Worm (Caenorhabditis elegans): ENCODE data around the gene Y51H4A.1.

The Y51H4A.1 gene

ce11 chrIV:16492327-16492726 is 15.2 kb upstream of the Y51H4A.1 start (continued):
- TF ChIP-seq arid-1 (GFP tag; conservative IDR thresholded peaks at IDR 0.05) (peak; percentile 63), vab-7 (GFP tag; IDR thresholded peaks at IDR 0.05) (no peak; the same call in 1 of the 2 replicates), hlh-11 (tag; optimal IDR thresholded peaks at IDR 0.05) (peak; percentile 95), pqm-1 (tag; optimal IDR thresholded peaks at IDR 0.05) (no peak), lin-1 (GFP tag; IDR thresholded peaks at IDR 0.05) (0 out of 2 replicates have a peak, but pooled peaks have one; percentile 20), D1046.2 (GFP tag; IDR thresholded peaks at IDR 0.05) (no peak), Y48G9A.11 (GFP tag; IDR thresholded peaks at IDR 0.05) (no peak), unc-39 (tag; optimal IDR thresholded peaks at IDR 0.05) (no peak), Y105C5A.15 (GFP tag; IDR thresholded peaks at IDR 0.05) (no peak), nhr-6 (tag; optimal IDR thresholded peaks at IDR 0.05) (peak; percentile 78), hlh-30 (tag; optimal IDR thresholded peaks at IDR 0.05; ENCODE audit: insufficient read depth) (peak; percentile 94), ceh-20 (GFP tag; IDR thresholded peaks at IDR 0.05) (peak; percentile 70), lsy-2 (tag; optimal IDR thresholded peaks at IDR 0.05) (peak; percentile 73 to 82), ctbp-1 (GFP tag; IDR thresholded peaks at IDR 0.05) (peak; percentile 84), ZK337.2 (GFP tag; IDR thresholded peaks at IDR 0.05) (0 out of 2 replicates have a peak, but pooled peaks have one; percentile 6), sdz-12 (GFP tag; optimal IDR thresholded peaks at IDR 0.05) (no peak), nhr-111 (GFP tag; optimal IDR thresholded peaks at IDR 0.05) (no peak), lin-29 (GFP tag; IDR thresholded peaks at IDR 0.05) (no peak), nhr-76 (tag; optimal IDR thresholded peaks at IDR 0.05) (no peak), nhr-48 (tag; optimal IDR thresholded peaks at IDR 0.05) (peak; percentile 76), nhr-10 (tag; optimal IDR thresholded peaks at IDR 0.05) (peak; percentile 18), nhr-102 (tag; optimal IDR thresholded peaks at IDR 0.05) (peak; percentile 75), lim-7 (GFP tag; IDR thresholded peaks at IDR 0.05) (0 out of 2 replicates have a peak, but pooled peaks have one; percentile 32), dmd-6 (GFP tag; IDR thresholded peaks at IDR 0.05) (peak; percentile 81), ceh-44 (GFP tag; IDR thresholded peaks at IDR 0.05) (peak; percentile 28; the same call in 1 of the 2 replicates), lir-3 (tag; optimal IDR thresholded peaks at IDR 0.05) (no peak), tag-97 (GFP tag; IDR thresholded peaks at IDR 0.05) (no peak), daf-8 (GFP tag; IDR thresholded peaks at IDR 0.05) (no peak), nhr-11 (tag; optimal IDR thresholded peaks at IDR 0.05) (peak; percentile 57), ces-1 (GFP tag; optimal IDR thresholded peaks at IDR 0.05) (no peak)

- TF ChIP-seq egl-43 (GFP tag; IDR thresholded peaks at IDR 0.05) = peak; percentile 44; the same call in 1 of the 2 replicates
- peak; percentile 74 for TF ChIP-seq F37D6.2 (tag; optimal IDR thresholded peaks at IDR 0.05)
- TF ChIP-seq snpc-4 (tag; optimal IDR thresholded peaks at IDR 0.05) = no peak
- no peak for TF ChIP-seq ztf-11 (tag; optimal IDR thresholded peaks at IDR 0.05)
- no peak for TF ChIP-seq nhr-42 (GFP tag; IDR thresholded peaks at IDR 0.05)
- TF ChIP-seq pha-4 (GFP tag; IDR thresholded peaks at IDR 0.05) = peak; percentile 59; the same call in 1 of the 2 replicates
- no peak for TF ChIP-seq pha-4 (tag; optimal IDR thresholded peaks at IDR 0.05)
- 0 out of 2 replicates have a peak, but pooled peaks have one; percentile 30 for TF ChIP-seq nhr-41 (GFP tag; IDR thresholded peaks at IDR 0.05)
- TF ChIP-seq ceh-20 (GFP tag; IDR thresholded peaks at IDR 0.05) = no peak
- no peak for TF ChIP-seq sdz-12 (GFP tag; optimal IDR thresholded peaks at IDR 0.05)
- TF ChIP-seq madf-5 (GFP tag; IDR thresholded peaks at IDR 0.05) = no peak
- TF ChIP-seq T26A8.4 (GFP tag; IDR thresholded peaks at IDR 0.05) = peak; percentile 26; the same call in 1 of the 2 replicates
- peak; percentile 81 for TF ChIP-seq ctbp-1 (GFP tag; IDR thresholded peaks at IDR 0.05)
- no peak for TF ChIP-seq dmd-9 (GFP tag; IDR thresholded peaks at IDR 0.05)
- TF ChIP-seq ama-1 (optimal IDR thresholded peaks at IDR 0.05) = peak; percentile 8
- no peak for TF ChIP-seq Y105C5A.15 (GFP tag; IDR thresholded peaks at IDR 0.05)
- TF ChIP-seq pqm-1 (tag; optimal IDR thresholded peaks at IDR 0.05) = no peak
- no peak for TF ChIP-seq tag-97 (GFP tag; IDR thresholded peaks at IDR 0.05)
- peak; percentile 98 for TF ChIP-seq aha-1 (tag)
- no peak for TF ChIP-seq nhr-48 (tag; optimal IDR thresholded peaks at IDR 0.05)
- TF ChIP-seq zfp-3 (GFP tag; conservative IDR thresholded peaks at IDR 0.05) = 0 out of 2 replicates have a peak, but pooled peaks have one; percentile 40
- TF ChIP-seq zip-2 (tag; optimal IDR thresholded peaks at IDR 0.05) = no peak
- TF ChIP-seq Y48G9A.11 (GFP tag; IDR thresholded peaks at IDR 0.05) = no peak
- TF ChIP-seq F49E8.2 (tag; optimal IDR thresholded peaks at IDR 0.05; ENCODE audit: borderline replicate concordance) = no peak
- TF ChIP-seq nhr-76 (tag; optimal IDR thresholded peaks at IDR 0.05) = no peak
- no peak for TF ChIP-seq daf-8 (GFP tag; IDR thresholded peaks at IDR 0.05)
- TF ChIP-seq madf-9 (GFP tag; conservative IDR thresholded peaks at IDR 0.05) = no peak; the same call in 1 of the 2 replicates
- TF ChIP-seq spr-1 (tag; optimal IDR thresholded peaks at IDR 0.05) = no peak
- TF ChIP-seq nhr-102 (tag; optimal IDR thresholded peaks at IDR 0.05) = peak; percentile 28
- TF ChIP-seq vab-7 (GFP tag; IDR thresholded peaks at IDR 0.05) = no peak; the same call in 1 of the 2 replicates
- TF ChIP-seq zfp-2 (tag; optimal IDR thresholded peaks at IDR 0.05) = peak; percentile 24
Observed at ce11 chrIV:16491411-16492036, 14.4 kb upstream of the Y51H4A.1 start.

Data from whole organism, L4 larva.